Fruit fly (Drosophila melanogaster): ENCODE data around the gene stc.

DNA sequence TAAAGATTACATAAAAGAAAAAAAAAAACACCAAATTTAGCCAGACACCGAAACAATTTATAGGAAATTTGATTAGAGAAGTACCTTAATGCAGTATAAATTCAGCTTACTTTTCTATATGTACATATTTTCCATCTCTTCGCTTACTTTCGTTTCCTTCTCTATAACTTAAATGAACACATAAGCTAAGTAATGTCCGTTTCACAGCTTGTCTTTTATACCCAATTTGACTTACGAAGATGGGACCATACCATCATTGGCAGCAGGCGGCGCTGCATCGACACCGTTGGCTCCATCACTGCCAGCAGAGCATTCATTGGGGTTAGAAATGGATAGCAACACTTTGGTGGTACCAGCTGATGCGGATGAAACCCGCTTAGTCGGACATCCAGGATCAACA is 43.1 kb upstream of the stc start, which contains the start of gene vig:
- TF ChIP-seq CG8478 (optimal IDR thresholded peaks at IDR 0.05), result no peak
- TF ChIP-seq CTCF (optimal IDR thresholded peaks at IDR 0.05), result no peak
